Worm (Caenorhabditis elegans): ENCODE data around the gene npr-22.

The npr-22 gene

DNA sequence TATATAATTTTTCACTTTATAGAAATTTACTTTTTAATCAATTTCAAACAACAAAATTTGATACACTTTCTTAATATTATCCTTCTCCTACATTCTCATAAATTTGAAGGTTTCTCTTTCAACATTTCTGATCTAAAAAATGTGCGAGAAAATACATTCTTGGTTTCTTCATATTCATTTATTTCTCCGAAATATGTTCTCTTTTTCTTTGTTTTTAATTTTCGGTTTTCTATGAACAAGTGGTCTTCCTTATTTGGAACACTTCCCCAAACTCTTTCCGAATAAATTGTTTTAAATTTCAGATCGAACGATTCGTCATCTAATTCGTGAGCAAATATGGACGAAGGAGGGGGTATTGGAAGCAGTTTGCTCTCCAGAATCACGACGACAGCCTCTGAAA is at the start of gene npr-22:
TSS of gene npr-22 (plus strand) at position 301 of the 400 bp plus-strand sequence.
- TF ChIP-seq nhr-12 (tag; optimal IDR thresholded peaks at IDR 0.05) (no peak), cnd-1 (tag; optimal IDR thresholded peaks at IDR 0.05) (no peak), ces-1 (GFP tag; optimal IDR thresholded peaks at IDR 0.05) (no peak), bed-3 (GFP tag; optimal IDR thresholded peaks at IDR 0.05) (no peak), nhr-28 (tag; optimal IDR thresholded peaks at IDR 0.05) (no peak), mep-1 (tag; optimal IDR thresholded peaks at IDR 0.05) (no peak), unc-62 (GFP tag; optimal IDR thresholded peaks at IDR 0.05) (no peak), mls-2 (tag; optimal IDR thresholded peaks at IDR 0.05) (no peak), blmp-1 (tag; optimal IDR thresholded peaks at IDR 0.05) (no peak), nhr-76 (tag; optimal IDR thresholded peaks at IDR 0.05) (no peak), lin-13 (tag; optimal IDR thresholded peaks at IDR 0.05) (no peak), tbx-8 (GFP tag; optimal IDR thresholded peaks at IDR 0.05) (no peak), ceh-83 (GFP tag; optimal IDR thresholded peaks at IDR 0.05) (no peak), sem-2 (GFP tag; optimal IDR thresholded peaks at IDR 0.05) (no peak), pha-4 (tag; optimal IDR thresholded peaks at IDR 0.05) (no peak), M03D4.4 (tag; optimal IDR thresholded peaks at IDR 0.05) (no peak), mab-5 (tag; optimal IDR thresholded peaks at IDR 0.05) (no peak), ceh-39 (tag; optimal IDR thresholded peaks at IDR 0.05) (no peak), lsy-2 (tag; optimal IDR thresholded peaks at IDR 0.05) (no peak), elt-3 (tag; optimal IDR thresholded peaks at IDR 0.05) (no peak)

DNA sequence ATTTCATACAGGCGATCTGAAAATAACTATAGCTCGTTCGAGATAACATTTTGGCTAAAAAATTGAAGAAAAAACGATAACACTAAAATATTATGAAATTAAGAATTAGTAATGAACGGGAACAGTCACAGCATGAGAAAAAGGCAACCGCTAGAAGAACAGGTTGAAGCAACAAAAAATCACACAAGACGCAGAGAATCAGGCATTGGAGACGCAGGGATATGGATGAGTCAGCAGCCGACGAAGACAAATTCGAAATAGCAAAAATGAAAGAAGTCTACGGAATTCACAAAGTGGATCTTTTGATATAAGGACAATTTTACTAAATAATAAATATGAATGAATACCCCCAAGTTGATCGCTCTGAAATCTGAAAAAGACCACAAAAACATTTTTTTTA is 48.7 kb upstream of the npr-22 start, which contains the start of gene tag-77:
TSS of gene tag-77 (minus strand) at position 15 of the 400 bp plus-strand sequence.
- TF ChIP-seq sptf-1 (tag; optimal IDR thresholded peaks at IDR 0.05), result no peak

DNA sequence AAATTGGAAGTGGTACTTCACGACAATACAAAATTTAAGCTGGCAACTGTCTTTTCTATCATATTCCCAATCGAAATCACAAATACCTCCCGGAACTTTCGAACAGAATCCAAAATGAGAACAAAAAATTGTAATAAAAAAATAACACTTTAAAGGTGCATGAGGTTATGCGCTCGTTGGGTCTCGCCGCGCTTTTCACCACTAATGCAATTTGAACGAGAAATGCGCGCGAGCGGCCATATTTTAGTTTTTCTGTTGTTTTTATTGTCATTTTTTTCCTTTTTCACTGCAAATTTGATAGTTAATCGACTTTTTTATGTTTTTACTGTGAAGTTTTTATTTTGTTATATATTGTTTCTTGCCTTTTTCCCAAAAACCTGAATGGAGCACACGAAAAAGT is 48.2 kb upstream of the npr-22 start, which contains the start of gene mes-6:
TSS of gene mes-6 (plus strand) at position 229 of the 400 bp plus-strand sequence.
- peak; percentile 47 for TF ChIP-seq lin-13 (tag; optimal IDR thresholded peaks at IDR 0.05)
- TF ChIP-seq ces-1 (GFP tag; optimal IDR thresholded peaks at IDR 0.05), result peak; percentile 96
- TF ChIP-seq nhr-28 (tag; optimal IDR thresholded peaks at IDR 0.05), result no peak
- TF ChIP-seq lsy-2 (tag; optimal IDR thresholded peaks at IDR 0.05), result peak; percentile 57
- no peak for TF ChIP-seq bed-3 (GFP tag; optimal IDR thresholded peaks at IDR 0.05)
- TF ChIP-seq mep-1 (tag; optimal IDR thresholded peaks at IDR 0.05), result peak; percentile 73

DNA sequence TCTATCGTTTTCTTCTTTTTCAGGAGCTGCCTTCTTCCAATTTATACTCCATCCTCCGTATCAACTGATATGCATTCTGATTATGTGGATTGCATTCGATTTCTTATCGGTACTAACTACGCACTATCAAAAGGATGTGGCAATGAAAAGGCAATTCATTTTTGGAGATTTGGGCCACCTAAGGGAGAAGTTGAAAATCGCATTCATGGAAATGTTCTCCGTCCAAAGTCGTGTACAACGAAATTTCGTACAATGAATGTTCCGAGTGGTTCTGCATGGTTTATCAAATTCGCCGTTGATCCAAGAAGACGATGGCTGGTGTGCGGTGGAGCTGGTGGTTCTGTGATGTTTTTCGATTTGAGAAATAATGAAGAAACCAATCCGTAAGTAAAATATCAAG is 46.6 kb upstream of the npr-22 start, which contains the start of gene C09G4.4:
TSS of gene C09G4.4 (plus strand) at position 301 of the 400 bp plus-strand sequence.
- no peak for TF ChIP-seq ham-2 (GFP tag; optimal IDR thresholded peaks at IDR 0.05)
- no peak for TF ChIP-seq lin-13 (tag; optimal IDR thresholded peaks at IDR 0.05)
- TF ChIP-seq nhr-76 (tag; optimal IDR thresholded peaks at IDR 0.05), result no peak
- no peak for TF ChIP-seq ceh-43 (GFP tag; optimal IDR thresholded peaks at IDR 0.05)
- TF ChIP-seq snpc-4 (tag; optimal IDR thresholded peaks at IDR 0.05), result no peak
- TF ChIP-seq ceh-39 (tag; optimal IDR thresholded peaks at IDR 0.05), result no peak
- TF ChIP-seq lin-32 (GFP tag; optimal IDR thresholded peaks at IDR 0.05), result no peak
- TF ChIP-seq elt-1 (tag; optimal IDR thresholded peaks at IDR 0.05; ENCODE audit: borderline replicate concordance, insufficient read depth), result no peak
- TF ChIP-seq tbx-8 (GFP tag; optimal IDR thresholded peaks at IDR 0.05), result no peak
- TF ChIP-seq ztf-11 (tag; optimal IDR thresholded peaks at IDR 0.05), result no peak

DNA sequence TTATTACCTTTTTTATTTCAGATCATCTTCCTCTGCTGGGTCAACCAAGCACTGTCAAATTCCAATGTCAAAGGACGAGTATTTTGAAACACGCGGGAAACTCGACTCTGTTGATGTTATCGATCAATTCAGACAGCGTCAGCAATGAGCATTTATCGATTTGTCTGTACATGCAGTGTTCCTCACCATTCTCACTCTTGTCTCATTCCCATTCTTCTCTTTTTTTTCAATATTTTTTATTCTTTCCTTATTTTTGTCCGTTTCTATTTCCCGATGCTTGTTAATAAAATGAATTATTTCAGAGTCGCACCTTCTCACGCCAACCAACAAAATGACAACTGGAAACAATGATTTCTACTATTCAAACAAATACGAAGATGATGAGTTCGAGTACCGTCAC is 45.6 kb upstream of the npr-22 start, which contains the start of gene cks-1:
TSS of gene cks-1 (plus strand) at position 301 of the 400 bp plus-strand sequence.
- TF ChIP-seq drap-1 (GFP tag; optimal IDR thresholded peaks at IDR 0.05) (no peak), zip-8 (tag; optimal IDR thresholded peaks at IDR 0.05) (no peak), unc-62 (GFP tag; optimal IDR thresholded peaks at IDR 0.05) (no peak), nhr-76 (tag; optimal IDR thresholded peaks at IDR 0.05) (no peak), nhr-2 (tag; optimal IDR thresholded peaks at IDR 0.05) (no peak), mls-2 (tag; optimal IDR thresholded peaks at IDR 0.05) (no peak), M03D4.4 (tag; optimal IDR thresholded peaks at IDR 0.05) (no peak), sptf-1 (tag; optimal IDR thresholded peaks at IDR 0.05) (no peak), tbx-8 (GFP tag; optimal IDR thresholded peaks at IDR 0.05) (no peak), unc-120 (tag; optimal IDR thresholded peaks at IDR 0.05; ENCODE audit: poor library complexity, severe bottlenecking) (no peak), sem-2 (GFP tag; optimal IDR thresholded peaks at IDR 0.05) (no peak), pha-4 (tag; optimal IDR thresholded peaks at IDR 0.05) (no peak), elt-3 (tag; optimal IDR thresholded peaks at IDR 0.05) (no peak), ceh-39 (tag; optimal IDR thresholded peaks at IDR 0.05) (no peak), nhr-12 (tag; optimal IDR thresholded peaks at IDR 0.05) (no peak), elt-1 (tag; optimal IDR thresholded peaks at IDR 0.05; ENCODE audit: borderline replicate concordance, insufficient read depth) (no peak), ceh-43 (GFP tag; optimal IDR thresholded peaks at IDR 0.05) (no peak), mab-5 (tag; optimal IDR thresholded peaks at IDR 0.05) (no peak), blmp-1 (tag; optimal IDR thresholded peaks at IDR 0.05) (no peak), ces-1 (GFP tag; optimal IDR thresholded peaks at IDR 0.05) (no peak)
